Worm (Caenorhabditis elegans): Measurements from ENCODE around the gene Y39A1A.18.
A peak's percentile ranks its signal among the peaks of the same experiment; 100 is the strongest.

The Y39A1A.18 gene

ce11 chrIII:10671894-10672293 is 22.4 kb downstream of the Y39A1A.18 start (continued):
- TF ChIP-seq snpc-3.4 (tag; optimal IDR thresholded peaks at IDR 0.05): no peak

DNA sequence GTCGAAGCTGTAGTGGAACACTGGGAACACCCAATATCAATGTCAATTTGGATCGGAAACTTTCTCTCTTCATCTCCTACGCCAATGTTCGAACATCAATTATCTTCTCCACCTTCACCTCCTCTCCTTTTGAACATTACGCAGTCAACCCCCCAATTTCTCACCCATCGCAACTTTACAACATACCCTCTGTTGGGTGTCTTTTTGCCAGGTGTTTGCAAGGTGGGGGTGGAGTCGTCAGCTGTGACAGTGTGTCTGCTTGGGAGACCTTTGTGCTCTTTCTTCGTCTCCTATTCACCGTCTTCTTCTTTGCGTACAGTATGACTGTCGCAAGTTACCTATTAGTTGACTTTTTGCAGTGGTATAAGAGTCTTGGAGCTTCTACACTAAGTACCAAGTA is 27.6 kb downstream of the Y39A1A.18 start:
- TF ChIP-seq Y95B8A.8 (GFP tag; IDR thresholded peaks at IDR 0.05) (no peak), hrde-1 (tag; optimal IDR thresholded peaks at IDR 0.05; ENCODE audit: borderline replicate concordance) (no peak), pbrm-1 (GFP tag; IDR thresholded peaks at IDR 0.05) (no peak), unc-130 (GFP tag; optimal IDR thresholded peaks at IDR 0.05) (no peak)

ce11 chrIII:10661292-10661691 is 33.0 kb downstream of the Y39A1A.18 start:
- TF ChIP-seq snpc-1.1 (tag; optimal IDR thresholded peaks at IDR 0.05; ENCODE audit: insufficient read depth) (no peak), efl-1 (GFP tag; optimal IDR thresholded peaks at IDR 0.05) (no peak), lsy-27 (tag; optimal IDR thresholded peaks at IDR 0.05; ENCODE audit: borderline replicate concordance, insufficient read depth) (no peak), madf-10 (tag; optimal IDR thresholded peaks at IDR 0.05) (no peak), mcd-1 (GFP tag; IDR thresholded peaks at IDR 0.05) (no peak), hlh-26 (GFP tag; conservative IDR thresholded peaks at IDR 0.05) (no peak), sptf-2 (GFP tag; optimal IDR thresholded peaks at IDR 0.05) (no peak), ztf-18 (tag; optimal IDR thresholded peaks at IDR 0.05) (no peak), lin-54 (GFP tag; optimal IDR thresholded peaks at IDR 0.05) (no peak), repo-1 (tag; optimal IDR thresholded peaks at IDR 0.05) (no peak), F37B4.10 (GFP tag; IDR thresholded peaks at IDR 0.05) (no peak), attf-3 (GFP tag; conservative IDR thresholded peaks at IDR 0.05) (no peak), nfya-1 (tag; optimal IDR thresholded peaks at IDR 0.05; ENCODE audit: borderline replicate concordance, insufficient read depth) (no peak), athp-1 (tag; optimal IDR thresholded peaks at IDR 0.05) (no peak), F57C9.4 (tag; optimal IDR thresholded peaks at IDR 0.05) (no peak), Y67H2A.10 (GFP tag; conservative IDR thresholded peaks at IDR 0.05) (no peak), egl-44 (GFP tag; IDR thresholded peaks at IDR 0.05) (no peak)

DNA sequence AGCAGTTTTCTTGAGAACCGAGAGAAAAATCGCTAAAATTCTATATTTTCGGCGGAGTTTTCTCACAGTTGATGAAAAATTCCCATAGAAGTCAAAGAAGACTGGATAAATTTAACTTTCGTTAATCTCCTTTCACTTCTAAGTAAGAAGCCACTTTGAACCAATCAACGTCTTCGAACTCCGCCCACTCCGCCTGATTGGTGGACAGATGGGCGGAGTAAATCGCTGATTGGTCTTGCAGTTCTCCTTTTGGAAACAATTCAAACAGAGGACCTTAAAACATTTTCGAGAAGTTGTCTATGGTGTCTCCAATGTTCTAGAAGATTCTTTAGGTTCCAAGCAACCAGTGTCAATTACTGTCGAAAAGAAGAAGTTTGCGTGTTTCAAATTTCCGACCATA is 35.9 kb downstream of the Y39A1A.18 start:
- no peak for TF ChIP-seq rpc-1 (optimal IDR thresholded peaks at IDR 0.05)
- no peak for TF ChIP-seq rpc-1 (tag; optimal IDR thresholded peaks at IDR 0.05)
- no peak for TF ChIP-seq attf-3 (GFP tag; conservative IDR thresholded peaks at IDR 0.05)
- no peak for TF ChIP-seq hlh-26 (GFP tag; conservative IDR thresholded peaks at IDR 0.05)
- TF ChIP-seq ztf-25 (GFP tag; IDR thresholded peaks at IDR 0.05): no peak

- no peak for TF ChIP-seq hmg-20 (GFP tag; IDR thresholded peaks at IDR 0.05)
- no peak for TF ChIP-seq egl-44 (GFP tag; IDR thresholded peaks at IDR 0.05)
- TF ChIP-seq sea-2 (GFP tag; IDR thresholded peaks at IDR 0.05): no peak
- no peak for TF ChIP-seq sdz-38 (tag; optimal IDR thresholded peaks at IDR 0.05)
- no peak for TF ChIP-seq die-1 (tag; optimal IDR thresholded peaks at IDR 0.05)
- TF ChIP-seq rpc-1 (optimal IDR thresholded peaks at IDR 0.05): no peak
- no peak for TF ChIP-seq rpc-1 (tag; optimal IDR thresholded peaks at IDR 0.05)
- TF ChIP-seq xnd-1 (tag; optimal IDR thresholded peaks at IDR 0.05): no peak
- TF ChIP-seq ztf-25 (GFP tag; IDR thresholded peaks at IDR 0.05): no peak
- no peak for TF ChIP-seq Y67H2A.10 (GFP tag; conservative IDR thresholded peaks at IDR 0.05)
- no peak for TF ChIP-seq ceh-91 (GFP tag; IDR thresholded peaks at IDR 0.05)
Observed at ce11 chrIII:10657661-10658060, 36.6 kb downstream of the Y39A1A.18 start.

DNA sequence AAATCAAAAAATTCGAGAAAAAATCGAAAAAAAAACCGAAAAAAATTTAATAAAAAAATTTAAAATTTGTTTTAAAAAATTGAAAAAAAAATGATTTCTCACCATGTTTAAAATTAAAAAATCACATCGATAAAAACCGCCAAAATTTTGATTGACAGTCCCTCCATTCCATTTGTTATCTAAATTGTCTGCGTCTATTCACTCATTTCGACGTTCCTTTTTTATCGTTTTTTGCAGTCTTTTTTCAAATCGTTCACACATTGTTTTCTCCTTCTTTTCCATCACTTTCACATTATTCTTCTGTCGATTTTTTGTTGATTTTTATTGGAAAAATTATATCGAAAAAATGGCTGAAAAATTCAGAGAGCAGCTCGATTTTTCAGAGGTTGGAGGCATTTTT is 38.2 kb downstream of the Y39A1A.18 start:
- TF ChIP-seq let-607 (tag; optimal IDR thresholded peaks at IDR 0.05) (peak; percentile 67 to 85), hlh-26 (GFP tag; conservative IDR thresholded peaks at IDR 0.05) (no peak), ztf-6 (GFP tag; IDR thresholded peaks at IDR 0.05) (no peak), nfya-2 (GFP tag; IDR thresholded peaks at IDR 0.05) (no peak), die-1 (tag; optimal IDR thresholded peaks at IDR 0.05) (no peak), nhr-80 (tag; optimal IDR thresholded peaks at IDR 0.05) (peak; percentile 60), efl-1 (GFP tag; optimal IDR thresholded peaks at IDR 0.05) (no peak), mxl-1 (tag; optimal IDR thresholded peaks at IDR 0.05) (no peak), mes-4 (tag; optimal IDR thresholded peaks at IDR 0.05) (no peak)
